Fruit fly (Drosophila melanogaster): ENCODE data around the gene dpr9.

Gene dpr9

DNA sequence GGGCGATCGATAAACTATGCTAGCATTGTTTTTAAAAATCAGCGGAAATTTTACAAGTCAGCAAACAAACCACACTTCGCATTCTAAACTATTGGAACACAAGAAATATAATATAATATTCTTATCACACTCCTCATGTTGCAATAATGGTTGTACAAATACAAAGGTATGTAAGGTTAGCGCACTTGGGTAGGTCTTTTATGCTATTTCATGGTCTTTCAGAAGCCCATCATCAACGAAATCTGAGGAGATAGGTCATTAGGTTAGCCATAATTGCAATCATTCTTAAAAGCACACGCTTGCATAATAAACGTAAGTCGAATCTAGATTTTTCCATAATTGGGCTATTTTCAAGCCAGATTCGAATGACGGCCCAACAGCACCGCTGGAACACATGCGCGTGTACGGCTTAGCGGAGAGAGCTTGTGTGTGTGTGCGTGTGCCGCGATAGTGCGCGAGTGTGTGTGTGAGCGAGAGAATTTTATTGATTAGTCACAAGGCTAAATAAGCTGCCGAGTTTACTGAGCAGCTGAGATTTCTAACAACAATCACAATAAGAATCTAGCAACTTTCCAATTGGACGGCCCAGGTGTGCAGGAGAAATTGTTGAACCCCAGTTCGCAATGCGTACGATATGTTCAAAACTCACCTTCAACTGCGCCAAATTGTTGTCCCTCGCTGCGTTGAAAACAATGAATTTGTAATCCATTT lies 17.4 kb upstream of the dpr9 start (continued):
- TF ChIP-seq CG11762 (GFP tag; optimal IDR thresholded peaks at IDR 0.05; ENCODE audit: insufficient read depth) (no peak), CG9139 (GFP tag; optimal IDR thresholded peaks at IDR 0.05) (no peak), fkh (GFP tag; optimal IDR thresholded peaks at IDR 0.05) (peak; percentile 39), CG11902 (GFP tag; optimal IDR thresholded peaks at IDR 0.05) (no peak), CG11294 (GFP tag; IDR thresholded peaks at IDR 0.05) (no peak), Eip78C (GFP tag) (peak; percentile 84), dsx (GFP tag; optimal IDR thresholded peaks at IDR 0.05; ENCODE audit: poor library complexity, severe bottlenecking) (no peak), acj6 (GFP tag; optimal IDR thresholded peaks at IDR 0.05) (no peak), CG31627 (GFP tag; optimal IDR thresholded peaks at IDR 0.05) (no peak), CG3032 (tag; optimal IDR thresholded peaks at IDR 0.05) (no peak), fd85E (GFP tag; optimal IDR thresholded peaks at IDR 0.05) (no peak), CG15336 (GFP tag; IDR thresholded peaks at IDR 0.05) (no peak), Eip93F (GFP tag; optimal IDR thresholded peaks at IDR 0.05) (no peak), Ets96B (tag; optimal IDR thresholded peaks at IDR 0.05) (no peak), Met (GFP tag; optimal IDR thresholded peaks at IDR 0.05) (peak; percentile 55), topi (GFP tag; optimal IDR thresholded peaks at IDR 0.05) (no peak), Hr39 (GFP tag; optimal IDR thresholded peaks at IDR 0.05) (no peak), svp (GFP tag) (peak; percentile 79)

DNA sequence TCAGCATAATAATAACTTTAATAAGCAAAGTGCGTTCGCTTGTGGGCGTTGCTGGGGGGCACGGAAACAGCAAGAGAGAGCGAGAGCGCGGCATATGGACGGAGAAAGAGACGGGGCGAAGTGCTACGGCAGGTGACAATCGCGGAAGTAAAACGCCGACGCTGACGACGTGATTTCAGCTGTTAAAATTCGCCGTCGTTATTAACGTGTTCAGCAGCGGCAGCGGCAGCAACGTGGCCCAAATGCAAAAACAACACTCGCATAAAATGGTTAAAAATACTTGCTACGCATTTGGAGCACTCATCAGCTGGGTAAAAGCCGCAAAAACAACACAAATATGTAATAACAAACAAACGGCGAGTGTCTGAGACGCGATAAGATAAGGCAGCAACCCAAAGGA lies 15.8 kb upstream of the dpr9 start:
- TF ChIP-seq Gug (GFP tag; IDR thresholded peaks at IDR 0.05) (no peak), CG32006 (GFP tag; optimal IDR thresholded peaks at IDR 0.05) (no peak), CG10669 (GFP tag; optimal IDR thresholded peaks at IDR 0.05) (no peak), Sox14 (GFP tag; optimal IDR thresholded peaks at IDR 0.05) (peak; percentile 28), eg (GFP tag; IDR thresholded peaks at IDR 0.05) (no peak), Eip75B (GFP tag; optimal IDR thresholded peaks at IDR 0.05) (no peak), fkh (GFP tag; optimal IDR thresholded peaks at IDR 0.05) (peak; percentile 93), CG11902 (GFP tag; optimal IDR thresholded peaks at IDR 0.05) (no peak), lz (GFP tag; optimal IDR thresholded peaks at IDR 0.05) (no peak), Eip93F (GFP tag; optimal IDR thresholded peaks at IDR 0.05) (peak; percentile 35)

dm6 chr3R:15092351-15092750 lies 15.3 kb upstream of the dpr9 start:
- TF ChIP-seq CG3919 (GFP tag; optimal IDR thresholded peaks at IDR 0.05) (peak; percentile 80), Eip75B (GFP tag; optimal IDR thresholded peaks at IDR 0.05) (peak; percentile 88), CG7368 (GFP tag; optimal IDR thresholded peaks at IDR 0.05) (peak; percentile 76), Ets96B (tag; optimal IDR thresholded peaks at IDR 0.05) (peak; percentile 85), CG32006 (GFP tag; optimal IDR thresholded peaks at IDR 0.05) (peak; percentile 68), Blimp-1 (GFP tag; optimal IDR thresholded peaks at IDR 0.05) (peak; percentile 62), Hr38 (GFP tag; optimal IDR thresholded peaks at IDR 0.05) (no peak), fkh (GFP tag; optimal IDR thresholded peaks at IDR 0.05) (no peak), dac (GFP tag; optimal IDR thresholded peaks at IDR 0.05) (no peak), vri (GFP tag; optimal IDR thresholded peaks at IDR 0.05) (peak; percentile 48), CG10631 (GFP tag; optimal IDR thresholded peaks at IDR 0.05) (peak; percentile 80), CG6854 (GFP tag; optimal IDR thresholded peaks at IDR 0.05) (peak; percentile 39), Eip93F (GFP tag; optimal IDR thresholded peaks at IDR 0.05) (no peak), CG34406 (GFP tag; optimal IDR thresholded peaks at IDR 0.05) (peak; percentile 77), cyc (GFP tag; optimal IDR thresholded peaks at IDR 0.05) (peak; percentile 82), CG10669 (GFP tag; optimal IDR thresholded peaks at IDR 0.05) (peak; percentile 84), eg (GFP tag; IDR thresholded peaks at IDR 0.05) (0 out of 3 replicates have a peak, but pooled peaks have one; percentile 6), topi (GFP tag; optimal IDR thresholded peaks at IDR 0.05) (peak; percentile 89), CG3032 (tag; optimal IDR thresholded peaks at IDR 0.05) (peak; percentile 88), net (GFP tag; optimal IDR thresholded peaks at IDR 0.05) (peak; percentile 47), acj6 (GFP tag; optimal IDR thresholded peaks at IDR 0.05) (peak; percentile 82), CG6163 (GFP tag; IDR thresholded peaks at IDR 0.05) (peak; percentile 57; the same call in 2 of the 3 replicates), CG1621 (tag; optimal IDR thresholded peaks at IDR 0.05) (peak; percentile 52), CG6808 (GFP tag; optimal IDR thresholded peaks at IDR 0.05) (peak; percentile 89), pdm3 (GFP tag; optimal IDR thresholded peaks at IDR 0.05) (peak; percentile 72), fd85E (GFP tag; optimal IDR thresholded peaks at IDR 0.05) (peak; percentile 4), OdsH (GFP tag; optimal IDR thresholded peaks at IDR 0.05) (peak; percentile 83), CG31627 (GFP tag; optimal IDR thresholded peaks at IDR 0.05) (peak; percentile 89), Smox (GFP tag; optimal IDR thresholded peaks at IDR 0.05) (peak; percentile 80), CG11902 (GFP tag; optimal IDR thresholded peaks at IDR 0.05) (peak; percentile 79), esn (GFP tag; optimal IDR thresholded peaks at IDR 0.05) (peak; percentile 86), Sox102F (GFP tag; optimal IDR thresholded peaks at IDR 0.05) (peak; percentile 68), CG8632 (GFP tag; optimal IDR thresholded peaks at IDR 0.05) (peak; percentile 82), CG15336 (GFP tag; IDR thresholded peaks at IDR 0.05) (peak; percentile 56)

All from whole organism, prepupa.